In genomic region chr3R:17825806-17826583, dm6 we compare ENCODE assay signal across 4 fruit fly cellular contexts.
TF ChIP-seq lines count a peak whose summit lies in the region.

No protein-coding gene starts in this region.

- TF ChIP-seq CTCF in whole organism, embryonic (GFP tag; optimal IDR thresholded peaks at IDR 0.05; lab: Kevin White, UChicago): no peak

TF ChIP-seq in whole organism, embryonic, 481 proteins besides CTCF, POLR2A, EP300 and RAD21 (continues in another document):
- TF ChIP-seq CG18262 (tag; optimal IDR thresholded peaks at IDR 0.05; lab: Kevin White, UChicago) (peak; percentile 17), cad (GFP tag; optimal IDR thresholded peaks at IDR 0.05; lab: Kevin White, UChicago) (peak; percentile 73), D (optimal IDR thresholded peaks at IDR 0.05; lab: Kevin White, UChicago) (peak; percentile 86), D (GFP tag; optimal IDR thresholded peaks at IDR 0.05; lab: Kevin White, UChicago) (no peak), CG12071 (GFP tag; optimal IDR thresholded peaks at IDR 0.05; lab: Kevin White, UChicago) (no peak), CG10979 (tag; optimal IDR thresholded peaks at IDR 0.05; lab: Kevin White, UChicago) (peak; percentile 21), pros (GFP tag; optimal IDR thresholded peaks at IDR 0.05; lab: Kevin White, UChicago) (peak; percentile 87), dmrt11E (tag; optimal IDR thresholded peaks at IDR 0.05; lab: Kevin White, UChicago) (peak; percentile 12), YL-1 (GFP tag; optimal IDR thresholded peaks at IDR 0.05; lab: Kevin White, UChicago) (no peak), ac (GFP tag; optimal IDR thresholded peaks at IDR 0.05; lab: Kevin White, UChicago) (peak; percentile 65), CG16813 (GFP tag; IDR thresholded peaks at IDR 0.05; lab: Robert Waterston, UW; ENCODE audit: partially characterized antibody) (no peak), CG2712 (tag; optimal IDR thresholded peaks at IDR 0.05; lab: Kevin White, UChicago) (peak; percentile 14), CG13123 (GFP tag; optimal IDR thresholded peaks at IDR 0.05; lab: Kevin White, UChicago) (no peak), lola (GFP tag; optimal IDR thresholded peaks at IDR 0.05; lab: Kevin White, UChicago) (peak in 1 of 3 experiments; percentile 9), Hr78 (GFP tag; optimal IDR thresholded peaks at IDR 0.05; lab: Kevin White, UChicago) (no peak), tll (GFP tag; optimal IDR thresholded peaks at IDR 0.05; lab: Kevin White, UChicago) (peak in 1 of 2 experiments; percentile 100), Mrtf (GFP tag; IDR thresholded peaks at IDR 0.05; lab: Robert Waterston, UW) (no peak), prd (optimal IDR thresholded peaks at IDR 0.05; lab: Kevin White, UChicago) (no peak), prd (GFP tag; IDR thresholded peaks at IDR 0.05; lab: Robert Waterston, UW) (peak; percentile 17; the same call in 2 of the 3 replicates), grn (GFP tag; optimal IDR thresholded peaks at IDR 0.05; lab: Kevin White, UChicago) (peak; percentile 22), CG9727 (GFP tag; optimal IDR thresholded peaks at IDR 0.05; lab: Kevin White, UChicago) (peak; percentile 40), zf30C (GFP tag; optimal IDR thresholded peaks at IDR 0.05; lab: Kevin White, UChicago) (peak; percentile 78)

TF ChIP-seq in whole organism, prepupa, 60 proteins besides CTCF, POLR2A, EP300 and RAD21 (continues in another document):
- TF ChIP-seq fd59A (GFP tag; optimal IDR thresholded peaks at IDR 0.05; lab: Kevin White, UChicago): no peak
- no peak for TF ChIP-seq Hr4 (GFP tag; optimal IDR thresholded peaks at IDR 0.05; lab: Kevin White, UChicago)
- TF ChIP-seq CG9139 (GFP tag; optimal IDR thresholded peaks at IDR 0.05; lab: Kevin White, UChicago): no peak
- TF ChIP-seq Hr39 (GFP tag; optimal IDR thresholded peaks at IDR 0.05; lab: Kevin White, UChicago): peak; percentile 26
- no peak for TF ChIP-seq CG6854 (GFP tag; optimal IDR thresholded peaks at IDR 0.05; lab: Kevin White, UChicago)
- peak; percentile 58 for TF ChIP-seq achi (GFP tag; optimal IDR thresholded peaks at IDR 0.05; lab: Kevin White, UChicago)
- peak; percentile 17 for TF ChIP-seq Sox15 (GFP tag; optimal IDR thresholded peaks at IDR 0.05; lab: Kevin White, UChicago)
- TF ChIP-seq Eip78C (GFP tag; lab: Kevin White, UChicago): peak; percentile 79
- peak; percentile 31 for TF ChIP-seq CG31627 (GFP tag; optimal IDR thresholded peaks at IDR 0.05; lab: Kevin White, UChicago)
- peak; percentile 48 for TF ChIP-seq acj6 (GFP tag; optimal IDR thresholded peaks at IDR 0.05; lab: Kevin White, UChicago)
- TF ChIP-seq Ets21C (GFP tag; optimal IDR thresholded peaks at IDR 0.05; lab: Kevin White, UChicago): peak; percentile 4
- TF ChIP-seq CG6792 (GFP tag; optimal IDR thresholded peaks at IDR 0.05; lab: Kevin White, UChicago): peak; percentile 60
- TF ChIP-seq CG11762 (GFP tag; optimal IDR thresholded peaks at IDR 0.05; lab: Kevin White, UChicago; ENCODE audit: insufficient read depth): no peak
- no peak for TF ChIP-seq CG7368 (GFP tag; optimal IDR thresholded peaks at IDR 0.05; lab: Kevin White, UChicago)
- TF ChIP-seq lz (GFP tag; optimal IDR thresholded peaks at IDR 0.05; lab: Kevin White, UChicago): peak; percentile 60
- TF ChIP-seq CG11902 (GFP tag; optimal IDR thresholded peaks at IDR 0.05; lab: Kevin White, UChicago): peak; percentile 42
- TF ChIP-seq CG8119 (GFP tag; IDR thresholded peaks at IDR 0.05; lab: Robert Waterston, UW): no peak
- TF ChIP-seq Blimp-1 (GFP tag; optimal IDR thresholded peaks at IDR 0.05; lab: Kevin White, UChicago): peak; percentile 27
- no peak for TF ChIP-seq Eip93F (GFP tag; optimal IDR thresholded peaks at IDR 0.05; lab: Kevin White, UChicago)
- TF ChIP-seq ss (GFP tag; optimal IDR thresholded peaks at IDR 0.05; lab: Kevin White, UChicago): peak in 1 of 2 experiments; percentile 57
- TF ChIP-seq OdsH (GFP tag; optimal IDR thresholded peaks at IDR 0.05; lab: Kevin White, UChicago): peak; percentile 46
- no peak for TF ChIP-seq CG32006 (GFP tag; optimal IDR thresholded peaks at IDR 0.05; lab: Kevin White, UChicago)
- no peak for TF ChIP-seq pdm3 (GFP tag; optimal IDR thresholded peaks at IDR 0.05; lab: Kevin White, UChicago)
- no peak for TF ChIP-seq Lpt (GFP tag; optimal IDR thresholded peaks at IDR 0.05; lab: Kevin White, UChicago)

TF ChIP-seq in whole organism, pupa, 21 proteins besides CTCF, POLR2A, EP300 and RAD21:
- no peak for TF ChIP-seq D1 (tag; optimal IDR thresholded peaks at IDR 0.05; lab: Kevin White, UChicago)
- no peak for TF ChIP-seq Ets98B (GFP tag; IDR thresholded peaks at IDR 0.05; lab: Robert Waterston, UW)
- no peak for TF ChIP-seq CG32121 (GFP tag; IDR thresholded peaks at IDR 0.05; lab: Robert Waterston, UW)
- TF ChIP-seq CG12605 (GFP tag; IDR thresholded peaks at IDR 0.05; lab: Robert Waterston, UW): no peak
- peak; percentile 73 for TF ChIP-seq CG17806 (tag; optimal IDR thresholded peaks at IDR 0.05; lab: Kevin White, UChicago)
- no peak for TF ChIP-seq EcR (GFP tag; optimal IDR thresholded peaks at IDR 0.05; lab: Kevin White, UChicago)
- no peak for TF ChIP-seq fd96Ca (GFP tag; IDR thresholded peaks at IDR 0.05; lab: Robert Waterston, UW)
- TF ChIP-seq CG9948 (tag; optimal IDR thresholded peaks at IDR 0.05; lab: Kevin White, UChicago): peak; percentile 33
- TF ChIP-seq CG15710 (tag; optimal IDR thresholded peaks at IDR 0.05; lab: Kevin White, UChicago): peak; percentile 52
- TF ChIP-seq Pif1B (GFP tag; optimal IDR thresholded peaks at IDR 0.05; lab: Kevin White, UChicago): peak; percentile 31
- no peak for TF ChIP-seq CG4496 (GFP tag; IDR thresholded peaks at IDR 0.05; lab: Robert Waterston, UW)
- peak; percentile 52 for TF ChIP-seq Snoo (tag; optimal IDR thresholded peaks at IDR 0.05; lab: Kevin White, UChicago)
- no peak for TF ChIP-seq CG13204 (GFP tag; optimal IDR thresholded peaks at IDR 0.05; lab: Kevin White, UChicago)
- TF ChIP-seq CG14655 (GFP tag; optimal IDR thresholded peaks at IDR 0.05; lab: Kevin White, UChicago): peak; percentile 21
- peak; percentile 62 for TF ChIP-seq CG8159 (tag; optimal IDR thresholded peaks at IDR 0.05; lab: Kevin White, UChicago)
- no peak for TF ChIP-seq rn (GFP tag; IDR thresholded peaks at IDR 0.05; lab: Robert Waterston, UW)
- TF ChIP-seq Pif1A (GFP tag; optimal IDR thresholded peaks at IDR 0.05; lab: Kevin White, UChicago): peak; percentile 35
- no peak for TF ChIP-seq CG10348 (GFP tag; IDR thresholded peaks at IDR 0.05; lab: Robert Waterston, UW)
- peak; percentile 10 for TF ChIP-seq CG34367 (tag; optimal IDR thresholded peaks at IDR 0.05; lab: Kevin White, UChicago)
- TF ChIP-seq CG8301 (tag; optimal IDR thresholded peaks at IDR 0.05; lab: Kevin White, UChicago): no peak
TF ChIP-seq in whole organism, pupa: peak in this region for 9.

TF ChIP-seq in whole organism, wandering third instar larva, 38 proteins besides CTCF, POLR2A, EP300 and RAD21 (continues in another document):
- TF ChIP-seq usp (GFP tag; optimal IDR thresholded peaks at IDR 0.05; lab: Kevin White, UChicago): no peak
- no peak for TF ChIP-seq N (GFP tag; optimal IDR thresholded peaks at IDR 0.05; lab: Kevin White, UChicago)
- TF ChIP-seq CG9705 (GFP tag; optimal IDR thresholded peaks at IDR 0.05; lab: Kevin White, UChicago): no peak
- TF ChIP-seq Rel (GFP tag; optimal IDR thresholded peaks at IDR 0.05; lab: Kevin White, UChicago): no peak
- no peak for TF ChIP-seq Rel (tag; optimal IDR thresholded peaks at IDR 0.05; lab: Kevin White, UChicago)
- TF ChIP-seq foxo (GFP tag; optimal IDR thresholded peaks at IDR 0.05; lab: Kevin White, UChicago): peak in 1 of 2 experiments; percentile 74
- TF ChIP-seq Myc (optimal IDR thresholded peaks at IDR 0.05; lab: Kevin White, UChicago): no peak
- peak; percentile 20 for TF ChIP-seq ey (GFP tag; optimal IDR thresholded peaks at IDR 0.05; lab: Kevin White, UChicago)
- peak; percentile 42 for TF ChIP-seq woc (GFP tag; optimal IDR thresholded peaks at IDR 0.05; lab: Kevin White, UChicago)
- TF ChIP-seq CrebA (GFP tag; optimal IDR thresholded peaks at IDR 0.05; lab: Kevin White, UChicago; ENCODE audit: borderline replicate concordance): no peak
- no peak for TF ChIP-seq brk (GFP tag; optimal IDR thresholded peaks at IDR 0.05; lab: Kevin White, UChicago)
- TF ChIP-seq Hnf4 (GFP tag; optimal IDR thresholded peaks at IDR 0.05; lab: Kevin White, UChicago): no peak
- no peak for TF ChIP-seq Mio (GFP tag; optimal IDR thresholded peaks at IDR 0.05; lab: Kevin White, UChicago)
- TF ChIP-seq Vsx2 (GFP tag; optimal IDR thresholded peaks at IDR 0.05; lab: Kevin White, UChicago; ENCODE audit: partially characterized antibody): no peak
- TF ChIP-seq OdsH (GFP tag; optimal IDR thresholded peaks at IDR 0.05; lab: Kevin White, UChicago): peak; percentile 66
- TF ChIP-seq sage (GFP tag; optimal IDR thresholded peaks at IDR 0.05; lab: Kevin White, UChicago): no peak
- TF ChIP-seq GATAd (GFP tag; optimal IDR thresholded peaks at IDR 0.05; lab: Kevin White, UChicago): no peak
- TF ChIP-seq Abd-B (GFP tag; optimal IDR thresholded peaks at IDR 0.05; lab: Kevin White, UChicago): no peak
- no peak for TF ChIP-seq Dfd (GFP tag; optimal IDR thresholded peaks at IDR 0.05; lab: Kevin White, UChicago)
- TF ChIP-seq jim (GFP tag; optimal IDR thresholded peaks at IDR 0.05; lab: Kevin White, UChicago): no peak
- TF ChIP-seq sv (GFP tag; optimal IDR thresholded peaks at IDR 0.05; lab: Kevin White, UChicago): no peak
- TF ChIP-seq dsf (GFP tag; optimal IDR thresholded peaks at IDR 0.05; lab: Kevin White, UChicago; ENCODE audit: borderline replicate concordance): no peak
- TF ChIP-seq Hr83 (GFP tag; optimal IDR thresholded peaks at IDR 0.05; lab: Kevin White, UChicago; ENCODE audit: poor library complexity, severe bottlenecking): no peak
- no peak for TF ChIP-seq tai (GFP tag; optimal IDR thresholded peaks at IDR 0.05; lab: Kevin White, UChicago)
- no peak for TF ChIP-seq lola (GFP tag; optimal IDR thresholded peaks at IDR 0.05; lab: Kevin White, UChicago)
- no peak for TF ChIP-seq pan (optimal IDR thresholded peaks at IDR 0.05; lab: Kevin White, UChicago)
- no peak for TF ChIP-seq Dif (GFP tag; optimal IDR thresholded peaks at IDR 0.05; lab: Kevin White, UChicago; ENCODE audit: partially characterized antibody)
- TF ChIP-seq dmrt93B (GFP tag; optimal IDR thresholded peaks at IDR 0.05; lab: Kevin White, UChicago): peak; percentile 59
- no peak for TF ChIP-seq Hr78 (GFP tag; optimal IDR thresholded peaks at IDR 0.05; lab: Kevin White, UChicago)
- TF ChIP-seq rgr (GFP tag; optimal IDR thresholded peaks at IDR 0.05; lab: Kevin White, UChicago): peak; percentile 34
- no peak for TF ChIP-seq dl (GFP tag; optimal IDR thresholded peaks at IDR 0.05; lab: Kevin White, UChicago; ENCODE audit: insufficient read depth in 1 of 2, partially characterized antibody in 2 of 2)
- peak; percentile 37 for TF ChIP-seq h (GFP tag; optimal IDR thresholded peaks at IDR 0.05; lab: Kevin White, UChicago)
- peak; percentile 79 for TF ChIP-seq HLH106 (tag; optimal IDR thresholded peaks at IDR 0.05; lab: Kevin White, UChicago)
- TF ChIP-seq psq (GFP tag; optimal IDR thresholded peaks at IDR 0.05; lab: Kevin White, UChicago): peak; percentile 68

Comparison
In these comparisons a context has a peak if more than half of its experiments do, and no peak if none do; other contexts are left out.
1. Of the 7 proteins assayed by ChIP-seq in both whole organism, embryonic and whole organism, prepupa: peak only in whole organism, embryonic: none; only in whole organism, prepupa: Blimp-1, Hr39 and Sox102F; in both: none; in neither: 4.